Fruit fly (Drosophila melanogaster): Measurements from ENCODE around the gene ABCB7.

The ABCB7 gene

DNA sequence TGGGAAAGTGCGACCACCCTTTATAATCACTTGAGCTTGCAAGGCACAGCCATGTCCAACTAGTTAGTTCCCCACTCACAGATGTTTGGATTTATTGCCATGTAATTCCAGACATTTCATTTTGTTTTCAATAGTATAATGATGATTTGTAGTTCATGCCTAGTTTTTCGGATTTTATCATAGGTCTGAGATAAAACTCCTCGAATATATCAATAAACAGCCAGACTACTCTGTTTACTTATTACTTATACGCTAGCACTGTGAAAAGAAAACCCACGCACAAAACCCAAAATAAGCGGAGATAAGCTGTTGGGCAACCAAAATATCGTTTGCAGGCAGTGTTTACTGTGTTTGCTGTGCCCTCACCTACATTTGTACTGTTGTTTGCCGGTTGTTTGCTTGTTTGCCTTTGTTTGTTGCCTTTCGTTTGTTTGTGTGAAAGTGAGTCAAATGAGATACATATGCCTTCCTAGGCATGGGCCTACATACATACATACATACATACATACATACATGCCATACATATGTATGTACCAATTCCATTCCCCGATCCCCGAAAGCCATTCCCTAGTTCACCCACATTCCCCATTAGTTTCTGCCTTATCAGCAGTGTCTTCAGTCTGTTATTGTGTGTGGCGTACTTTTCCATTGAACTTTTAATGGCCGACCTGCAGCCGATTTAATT, 38.9 kb upstream of the ABCB7 start:
- TF ChIP-seq brk (GFP tag; optimal IDR thresholded peaks at IDR 0.05) (no peak), ey (GFP tag; optimal IDR thresholded peaks at IDR 0.05) (peak; percentile 3), foxo (GFP tag; optimal IDR thresholded peaks at IDR 0.05) (peak in 1 of 2 experiments; percentile 9), dsf (GFP tag; optimal IDR thresholded peaks at IDR 0.05; ENCODE audit: borderline replicate concordance) (no peak), Hr83 (GFP tag; optimal IDR thresholded peaks at IDR 0.05; ENCODE audit: poor library complexity, severe bottlenecking) (no peak), Rel (GFP tag; optimal IDR thresholded peaks at IDR 0.05) (no peak), Rel (tag; optimal IDR thresholded peaks at IDR 0.05) (no peak), HLH106 (tag; optimal IDR thresholded peaks at IDR 0.05) (peak; percentile 16), N (GFP tag; optimal IDR thresholded peaks at IDR 0.05) (no peak), Sp1 (GFP tag; optimal IDR thresholded peaks at IDR 0.05) (peak; percentile 40), lola (GFP tag; optimal IDR thresholded peaks at IDR 0.05) (no peak), usp (GFP tag; optimal IDR thresholded peaks at IDR 0.05) (no peak), jim (GFP tag; optimal IDR thresholded peaks at IDR 0.05) (no peak), pan (optimal IDR thresholded peaks at IDR 0.05) (no peak), sage (GFP tag; optimal IDR thresholded peaks at IDR 0.05) (no peak), woc (GFP tag; optimal IDR thresholded peaks at IDR 0.05) (no peak), tai (GFP tag; optimal IDR thresholded peaks at IDR 0.05) (no peak), Hr78 (GFP tag; optimal IDR thresholded peaks at IDR 0.05) (no peak), CG9705 (GFP tag; optimal IDR thresholded peaks at IDR 0.05) (no peak), rgr (GFP tag; optimal IDR thresholded peaks at IDR 0.05) (no peak), br (GFP tag; optimal IDR thresholded peaks at IDR 0.05) (peak; percentile 38), fru (GFP tag; optimal IDR thresholded peaks at IDR 0.05) (peak; percentile 61), Dif (GFP tag; optimal IDR thresholded peaks at IDR 0.05; ENCODE audit: partially characterized antibody) (no peak), dmrt93B (GFP tag; optimal IDR thresholded peaks at IDR 0.05) (peak; percentile 5), OdsH (GFP tag; optimal IDR thresholded peaks at IDR 0.05) (peak; percentile 40), CrebA (GFP tag; optimal IDR thresholded peaks at IDR 0.05; ENCODE audit: borderline replicate concordance) (no peak), dl (GFP tag; optimal IDR thresholded peaks at IDR 0.05; ENCODE audit: insufficient read depth in 1 of 2, partially characterized antibody in 2 of 2) (no peak), Vsx2 (GFP tag; optimal IDR thresholded peaks at IDR 0.05; ENCODE audit: partially characterized antibody) (no peak), CG32264 (GFP tag; optimal IDR thresholded peaks at IDR 0.05) (no peak), Dfd (GFP tag; optimal IDR thresholded peaks at IDR 0.05) (no peak), Hnf4 (GFP tag; optimal IDR thresholded peaks at IDR 0.05) (no peak), Abd-B (GFP tag; optimal IDR thresholded peaks at IDR 0.05) (no peak), Mio (GFP tag; optimal IDR thresholded peaks at IDR 0.05) (no peak), Myc (optimal IDR thresholded peaks at IDR 0.05) (no peak), psq (GFP tag; optimal IDR thresholded peaks at IDR 0.05) (no peak), sv (GFP tag; optimal IDR thresholded peaks at IDR 0.05) (no peak), GATAd (GFP tag; optimal IDR thresholded peaks at IDR 0.05) (no peak), h (GFP tag; optimal IDR thresholded peaks at IDR 0.05) (peak; percentile 69), Jra (GFP tag; optimal IDR thresholded peaks at IDR 0.05) (no peak)

DNA sequence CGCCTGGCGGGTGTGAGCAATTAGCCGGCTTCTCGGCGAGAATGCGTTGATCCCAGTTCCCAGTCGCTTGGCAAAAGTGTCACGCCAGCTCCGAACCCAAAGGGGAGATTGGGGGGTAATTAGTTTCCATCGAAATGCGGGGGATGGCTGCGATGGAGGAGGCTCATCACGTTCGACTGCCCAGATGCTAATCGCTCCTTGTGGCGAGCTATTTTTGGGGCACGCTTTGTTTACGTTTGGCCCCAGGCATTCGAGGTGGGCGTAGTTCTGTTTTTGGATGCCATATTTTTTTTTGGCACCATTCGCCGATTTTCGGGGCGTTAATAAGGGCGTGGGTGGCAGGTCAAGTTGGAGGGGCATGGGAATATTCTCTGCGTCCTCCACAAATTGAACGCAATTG, 38.0 kb upstream of the ABCB7 start:
- no peak for TF ChIP-seq brk (GFP tag; optimal IDR thresholded peaks at IDR 0.05)
- no peak for TF ChIP-seq Abd-B (GFP tag; optimal IDR thresholded peaks at IDR 0.05)
- TF ChIP-seq br (GFP tag; optimal IDR thresholded peaks at IDR 0.05), result no peak
- TF ChIP-seq N (GFP tag; optimal IDR thresholded peaks at IDR 0.05), result no peak
- no peak for TF ChIP-seq CG9705 (GFP tag; optimal IDR thresholded peaks at IDR 0.05)
- no peak for TF ChIP-seq Mio (GFP tag; optimal IDR thresholded peaks at IDR 0.05)

dm6 chr3L:1580821-1581220, 37.4 kb upstream of the ABCB7 start:
- no peak for TF ChIP-seq CrebA (GFP tag; optimal IDR thresholded peaks at IDR 0.05; ENCODE audit: borderline replicate concordance)
- TF ChIP-seq dmrt93B (GFP tag; optimal IDR thresholded peaks at IDR 0.05), result no peak
- no peak for TF ChIP-seq dl (GFP tag; optimal IDR thresholded peaks at IDR 0.05; ENCODE audit: insufficient read depth in 1 of 2, partially characterized antibody in 2 of 2)
- no peak for TF ChIP-seq Hr78 (GFP tag; optimal IDR thresholded peaks at IDR 0.05)
- TF ChIP-seq Rel (GFP tag; optimal IDR thresholded peaks at IDR 0.05), result no peak
- no peak for TF ChIP-seq Rel (tag; optimal IDR thresholded peaks at IDR 0.05)
- TF ChIP-seq br (GFP tag; optimal IDR thresholded peaks at IDR 0.05), result no peak
- TF ChIP-seq brk (GFP tag; optimal IDR thresholded peaks at IDR 0.05), result no peak
- no peak for TF ChIP-seq Dif (GFP tag; optimal IDR thresholded peaks at IDR 0.05; ENCODE audit: partially characterized antibody)
- TF ChIP-seq fru (GFP tag; optimal IDR thresholded peaks at IDR 0.05), result no peak
- TF ChIP-seq N (GFP tag; optimal IDR thresholded peaks at IDR 0.05), result no peak
- no peak for TF ChIP-seq h (GFP tag; optimal IDR thresholded peaks at IDR 0.05)
- TF ChIP-seq Vsx2 (GFP tag; optimal IDR thresholded peaks at IDR 0.05; ENCODE audit: partially characterized antibody), result no peak
- no peak for TF ChIP-seq Hr83 (GFP tag; optimal IDR thresholded peaks at IDR 0.05; ENCODE audit: poor library complexity, severe bottlenecking)
- no peak for TF ChIP-seq lola (GFP tag; optimal IDR thresholded peaks at IDR 0.05)
- TF ChIP-seq Mio (GFP tag; optimal IDR thresholded peaks at IDR 0.05), result no peak
- TF ChIP-seq usp (GFP tag; optimal IDR thresholded peaks at IDR 0.05), result no peak
- no peak for TF ChIP-seq jim (GFP tag; optimal IDR thresholded peaks at IDR 0.05)

All from whole organism, wandering third instar larva.